Fruit fly (Drosophila melanogaster): ENCODE results near the gene Wdr37.

The Wdr37 gene

DNA sequence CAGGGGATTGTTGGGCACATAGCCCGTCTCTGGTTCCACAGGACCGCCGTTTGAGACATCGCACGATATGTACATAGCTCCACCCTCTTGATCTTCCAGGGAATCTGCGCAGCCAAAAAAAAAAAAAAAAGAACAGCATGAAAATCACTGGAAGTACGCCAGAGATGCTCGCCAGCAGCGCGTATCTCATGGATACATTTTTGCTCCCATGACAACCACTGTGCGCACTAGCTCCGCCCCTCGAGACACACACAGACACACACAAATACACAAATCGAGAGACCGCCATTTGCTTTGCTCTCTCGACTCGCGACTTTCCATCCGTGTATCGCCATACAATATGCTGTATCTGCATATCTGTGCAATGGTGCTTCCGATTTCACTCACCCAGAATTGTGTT lies 31.2 kb downstream of the Wdr37 start (continued):
- TF ChIP-seq Atf3 (GFP tag; optimal IDR thresholded peaks at IDR 0.05) (no peak), cg (GFP tag; optimal IDR thresholded peaks at IDR 0.05) (peak; percentile 66), HLH3B (GFP tag; IDR thresholded peaks at IDR 0.05) (no peak), kah (GFP tag; optimal IDR thresholded peaks at IDR 0.05) (no peak), Lhr (GFP tag; optimal IDR thresholded peaks at IDR 0.05) (no peak), CG17328 (GFP tag; IDR thresholded peaks at IDR 0.05) (no peak), phol (tag; optimal IDR thresholded peaks at IDR 0.05) (peak; percentile 10), zen2 (GFP tag; IDR thresholded peaks at IDR 0.05; ENCODE audit: partially characterized antibody) (no peak), Nf-YC (tag; optimal IDR thresholded peaks at IDR 0.05) (peak; percentile 84), slbo (GFP tag; IDR thresholded peaks at IDR 0.05) (peak; percentile 34; the same call in 1 of the 2 replicates), ci (GFP tag; IDR thresholded peaks at IDR 0.05) (peak; percentile 44; the same call in 1 of the 3 replicates), NC2α (GFP tag; optimal IDR thresholded peaks at IDR 0.05) (no peak), Trl (optimal IDR thresholded peaks at IDR 0.05) (peak in 1 of 2 experiments; percentile 26), Trl (GFP tag; optimal IDR thresholded peaks at IDR 0.05) (no peak), org-1 (GFP tag; optimal IDR thresholded peaks at IDR 0.05) (no peak), otp (GFP tag; IDR thresholded peaks at IDR 0.05) (0 out of 3 replicates have a peak, but pooled peaks have one; percentile 39), Elba2 (GFP tag; optimal IDR thresholded peaks at IDR 0.05) (no peak), Awh (GFP tag; IDR thresholded peaks at IDR 0.05) (no peak), CG9932 (GFP tag; IDR thresholded peaks at IDR 0.05) (peak; percentile 46), luna (GFP tag; optimal IDR thresholded peaks at IDR 0.05) (no peak), Hsf (GFP tag; optimal IDR thresholded peaks at IDR 0.05) (peak; percentile 14), CG7839 (tag; optimal IDR thresholded peaks at IDR 0.05) (no peak), CG32772 (GFP tag; IDR thresholded peaks at IDR 0.05) (peak; percentile 45; the same call in 1 of the 2 replicates), ara (GFP tag; IDR thresholded peaks at IDR 0.05) (0 out of 2 replicates have a peak, but pooled peaks have one; percentile 12), vvl (GFP tag; IDR thresholded peaks at IDR 0.05) (peak; percentile 54), CG4854 (GFP tag; optimal IDR thresholded peaks at IDR 0.05) (no peak), Drgx (GFP tag; IDR thresholded peaks at IDR 0.05) (peak; percentile 62), CG10274 (GFP tag; optimal IDR thresholded peaks at IDR 0.05) (no peak), CG14441 (GFP tag; IDR thresholded peaks at IDR 0.05) (0 out of 2 replicates have a peak, but pooled peaks have one; percentile 21), CG16815 (GFP tag; optimal IDR thresholded peaks at IDR 0.05) (no peak), CG9876 (GFP tag; optimal IDR thresholded peaks at IDR 0.05) (no peak), cad (GFP tag; optimal IDR thresholded peaks at IDR 0.05) (no peak), caup (GFP tag; optimal IDR thresholded peaks at IDR 0.05; ENCODE audit: severe bottlenecking) (no peak), Mad (GFP tag; optimal IDR thresholded peaks at IDR 0.05) (no peak), Rfx (GFP tag; IDR thresholded peaks at IDR 0.05) (peak; percentile 62; the same call in 1 of the 2 replicates), CG1529 (GFP tag; optimal IDR thresholded peaks at IDR 0.05) (no peak), CG7745 (tag; optimal IDR thresholded peaks at IDR 0.05) (no peak), Opbp (GFP tag; IDR thresholded peaks at IDR 0.05; ENCODE audit: partially characterized antibody) (no peak), sob (GFP tag; IDR thresholded peaks at IDR 0.05) (0 out of 2 replicates have a peak, but pooled peaks have one; percentile 29), CG6689 (GFP tag; IDR thresholded peaks at IDR 0.05) (0 out of 2 replicates have a peak, but pooled peaks have one; percentile 11), E2f1 (GFP tag; IDR thresholded peaks at IDR 0.05) (0 out of 2 replicates have a peak, but pooled peaks have one; percentile 19), lov (optimal IDR thresholded peaks at IDR 0.05) (no peak), lov (GFP tag; IDR thresholded peaks at IDR 0.05) (0 out of 3 replicates have a peak, but pooled peaks have one; percentile 24), CG1603 (tag; optimal IDR thresholded peaks at IDR 0.05) (no peak), CG31224 (GFP tag; IDR thresholded peaks at IDR 0.05) (no peak), toy (GFP tag; IDR thresholded peaks at IDR 0.05) (no peak), nerfin-2 (GFP tag; IDR thresholded peaks at IDR 0.05; ENCODE audit: partially characterized antibody) (no peak), CG32767 (GFP tag; IDR thresholded peaks at IDR 0.05) (peak; percentile 53; the same call in 1 of the 2 replicates), dpn (GFP tag; optimal IDR thresholded peaks at IDR 0.05) (peak in 1 of 2 experiments; percentile 23), CG4820 (GFP tag; optimal IDR thresholded peaks at IDR 0.05) (no peak), CG4707 (GFP tag; optimal IDR thresholded peaks at IDR 0.05) (peak; percentile 84), odd (GFP tag; optimal IDR thresholded peaks at IDR 0.05) (no peak)
